Worm (Caenorhabditis elegans): ENCODE results near the gene tsr-2.
"Not testable (repeated sequence)": the region's sequence is repeated elsewhere in the genome, so short reads cannot be mapped to it uniquely, and the experiment has no call there.

The tsr-2 gene

ce11 chrIV:16645492-16646191, 10.8 kb upstream of the tsr-2 start:
- TF ChIP-seq ztf-11 (tag; optimal IDR thresholded peaks at IDR 0.05) (no peak), nhr-12 (tag; optimal IDR thresholded peaks at IDR 0.05) (no peak)

- TF ChIP-seq nhr-28 (tag; optimal IDR thresholded peaks at IDR 0.05); ceh-83 (GFP tag; optimal IDR thresholded peaks at IDR 0.05); mab-5 (tag; optimal IDR thresholded peaks at IDR 0.05): not testable (repeated sequence)
Observed at ce11 chrIV:16646192-16646544, 10.2 kb upstream of the tsr-2 start, which contains the start of gene Y51H4A.13. Y51H4A.13 (minus strand) TSS chrIV:16646373.

- not testable (repeated sequence) for TF ChIP-seq nhr-2 (tag; optimal IDR thresholded peaks at IDR 0.05); sptf-1 (tag; optimal IDR thresholded peaks at IDR 0.05); lin-32 (GFP tag; optimal IDR thresholded peaks at IDR 0.05)
Observed at ce11 chrIV:16655783-16656182, 630 bp upstream of the tsr-2 start, which contains the start of gene set-26. set-26 (minus strand) TSS chrIV:16655883.

ce11 chrIV:16657488-16657982, 1.1 kb downstream of the tsr-2 start:
- TF ChIP-seq ces-1 (GFP tag; optimal IDR thresholded peaks at IDR 0.05) (peak; percentile 64), unc-39 (tag; optimal IDR thresholded peaks at IDR 0.05) (no peak), drap-1 (GFP tag; optimal IDR thresholded peaks at IDR 0.05) (no peak), zip-8 (tag; optimal IDR thresholded peaks at IDR 0.05) (no peak)

ce11 chrIV:16658731-16659130, 2.3 kb downstream of the tsr-2 start:
- TF ChIP-seq tbx-8 (GFP tag; optimal IDR thresholded peaks at IDR 0.05) = no peak
- no peak for TF ChIP-seq elt-1 (tag; optimal IDR thresholded peaks at IDR 0.05; ENCODE audit: borderline replicate concordance, insufficient read depth)
- TF ChIP-seq lsy-2 (tag; optimal IDR thresholded peaks at IDR 0.05) = no peak
- no peak for TF ChIP-seq M03D4.4 (tag; optimal IDR thresholded peaks at IDR 0.05)
- TF ChIP-seq nhr-12 (tag; optimal IDR thresholded peaks at IDR 0.05) = no peak
- TF ChIP-seq cnd-1 (tag; optimal IDR thresholded peaks at IDR 0.05) = no peak
- no peak for TF ChIP-seq nhr-28 (tag; optimal IDR thresholded peaks at IDR 0.05)
- no peak for TF ChIP-seq nhr-2 (tag; optimal IDR thresholded peaks at IDR 0.05)
- TF ChIP-seq ceh-43 (GFP tag; optimal IDR thresholded peaks at IDR 0.05) = no peak
- no peak for TF ChIP-seq nhr-76 (tag; optimal IDR thresholded peaks at IDR 0.05)
- no peak for TF ChIP-seq pha-4 (tag; optimal IDR thresholded peaks at IDR 0.05)
- TF ChIP-seq hlh-1 (tag; optimal IDR thresholded peaks at IDR 0.05) = no peak
- TF ChIP-seq ceh-39 (tag; optimal IDR thresholded peaks at IDR 0.05) = no peak
- TF ChIP-seq ztf-11 (tag; optimal IDR thresholded peaks at IDR 0.05) = no peak

- TF ChIP-seq sptf-1 (tag; optimal IDR thresholded peaks at IDR 0.05) = peak; percentile 7
- TF ChIP-seq nhr-28 (tag; optimal IDR thresholded peaks at IDR 0.05) = no peak
- no peak for TF ChIP-seq lsy-2 (tag; optimal IDR thresholded peaks at IDR 0.05)
Observed at ce11 chrIV:16659475-16659874, 3.1 kb downstream of the tsr-2 start.

ce11 chrIV:16663591-16663990, 7.2 kb downstream of the tsr-2 start:
- TF ChIP-seq unc-120 (tag; optimal IDR thresholded peaks at IDR 0.05; ENCODE audit: poor library complexity, severe bottlenecking) = peak; percentile 76
- peak; percentile 16 for TF ChIP-seq lsy-2 (tag; optimal IDR thresholded peaks at IDR 0.05)
- TF ChIP-seq ztf-11 (tag; optimal IDR thresholded peaks at IDR 0.05) = no peak
- no peak for TF ChIP-seq elt-1 (tag; optimal IDR thresholded peaks at IDR 0.05; ENCODE audit: borderline replicate concordance, insufficient read depth)
- peak; percentile 49 for TF ChIP-seq ces-1 (GFP tag; optimal IDR thresholded peaks at IDR 0.05)
- TF ChIP-seq pha-4 (tag; optimal IDR thresholded peaks at IDR 0.05) = peak; percentile 57
- no peak for TF ChIP-seq nhr-76 (tag; optimal IDR thresholded peaks at IDR 0.05)
- TF ChIP-seq hlh-1 (tag; optimal IDR thresholded peaks at IDR 0.05) = peak; percentile 64

- TF ChIP-seq pha-4 (tag; optimal IDR thresholded peaks at IDR 0.05); sem-2 (GFP tag; optimal IDR thresholded peaks at IDR 0.05); blmp-1 (tag; optimal IDR thresholded peaks at IDR 0.05): not testable (repeated sequence)
Observed at ce11 chrIV:16664020-16664419, 7.6 kb downstream of the tsr-2 start, which contains the start of gene sta-1. sta-1 (plus strand) TSS chrIV:16664320.

All from whole organism, mixed stage, embryonic.